Worm (Caenorhabditis elegans): ENCODE results near the gene gst-40.

Gene gst-40

DNA sequence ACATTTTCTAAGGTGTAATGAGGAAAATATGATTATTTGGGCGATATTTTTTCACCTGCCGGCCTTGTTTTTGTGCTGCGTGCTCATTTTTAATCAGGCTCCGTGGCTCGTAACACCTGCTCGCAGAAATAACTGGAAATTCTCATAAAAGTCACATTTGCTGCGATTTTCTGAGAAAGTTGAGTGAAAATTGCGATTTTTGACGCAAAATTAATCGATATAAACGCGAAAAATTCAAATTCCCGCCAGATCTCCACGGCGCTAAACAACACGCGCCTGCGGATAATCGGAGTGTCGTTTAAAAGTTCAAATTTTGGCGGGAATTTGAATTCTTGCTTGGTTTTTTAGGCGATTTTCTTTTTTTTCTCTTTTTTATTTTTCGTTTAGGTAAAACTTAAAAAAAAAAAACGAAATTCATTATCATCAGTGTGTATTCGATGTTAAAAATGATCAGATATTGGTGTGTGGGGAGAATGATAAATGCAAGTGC lies 46.8 kb downstream of the gst-40 start, which contains the start of gene Y55F3BL.6 (continued):
- TF ChIP-seq pbrm-1 (GFP tag; IDR thresholded peaks at IDR 0.05): no peak
- no peak for TF ChIP-seq unc-62 (GFP tag; optimal IDR thresholded peaks at IDR 0.05)
- TF ChIP-seq nhr-120 (GFP tag; IDR thresholded peaks at IDR 0.05): no peak
- TF ChIP-seq ama-1 (optimal IDR thresholded peaks at IDR 0.05): no peak
- TF ChIP-seq ama-1 (GFP tag; optimal IDR thresholded peaks at IDR 0.05): no peak
- no peak for TF ChIP-seq let-607 (tag; optimal IDR thresholded peaks at IDR 0.05)
- TF ChIP-seq ceh-58 (GFP tag; IDR thresholded peaks at IDR 0.05): no peak
- no peak for TF ChIP-seq sea-2 (GFP tag; IDR thresholded peaks at IDR 0.05)
- no peak for TF ChIP-seq aptf-2 (GFP tag; conservative IDR thresholded peaks at IDR 0.05)
- TF ChIP-seq hmg-20 (GFP tag; IDR thresholded peaks at IDR 0.05): no peak
- TF ChIP-seq mes-4 (tag; optimal IDR thresholded peaks at IDR 0.05): no peak
- TF ChIP-seq hsf-1 (GFP tag; IDR thresholded peaks at IDR 0.05): 0 out of 2 replicates have a peak, but pooled peaks have one; percentile 52
- no peak for TF ChIP-seq C06A6.2 (GFP tag; conservative IDR thresholded peaks at IDR 0.05)
- no peak for TF ChIP-seq ekl-4 (GFP tag; IDR thresholded peaks at IDR 0.05)
- no peak for TF ChIP-seq lsy-27 (tag; optimal IDR thresholded peaks at IDR 0.05; ENCODE audit: borderline replicate concordance, insufficient read depth)
- no peak for TF ChIP-seq F49E8.2 (tag; optimal IDR thresholded peaks at IDR 0.05; ENCODE audit: insufficient read depth)
- TF ChIP-seq B0336.3 (GFP tag; IDR thresholded peaks at IDR 0.05): no peak
- TF ChIP-seq mxl-1 (tag; optimal IDR thresholded peaks at IDR 0.05): no peak
- TF ChIP-seq madf-8 (GFP tag; conservative IDR thresholded peaks at IDR 0.05): no peak
- no peak for TF ChIP-seq nfya-1 (tag; optimal IDR thresholded peaks at IDR 0.05; ENCODE audit: borderline replicate concordance, insufficient read depth)
- TF ChIP-seq hmg-1.2 (GFP tag; IDR thresholded peaks at IDR 0.05): no peak
- no peak for TF ChIP-seq die-1 (tag; optimal IDR thresholded peaks at IDR 0.05)
- no peak for TF ChIP-seq nhr-27 (tag; optimal IDR thresholded peaks at IDR 0.05)
- TF ChIP-seq T26A5.8 (tag; optimal IDR thresholded peaks at IDR 0.05): no peak
- TF ChIP-seq F33H1.4 (GFP tag; IDR thresholded peaks at IDR 0.05): peak; percentile 23; the same call in 1 of the 2 replicates
- no peak for TF ChIP-seq ceh-79 (tag; optimal IDR thresholded peaks at IDR 0.05)
- no peak for TF ChIP-seq K11D2.4 (GFP tag; IDR thresholded peaks at IDR 0.05)
- TF ChIP-seq attf-5 (GFP tag; optimal IDR thresholded peaks at IDR 0.05): no peak
- no peak for TF ChIP-seq cebp-1 (GFP tag; IDR thresholded peaks at IDR 0.05)
- peak; percentile 18 for TF ChIP-seq cebp-1 (tag; optimal IDR thresholded peaks at IDR 0.05)
- no peak for TF ChIP-seq F55B11.4 (tag; optimal IDR thresholded peaks at IDR 0.05; ENCODE audit: borderline replicate concordance, insufficient read depth)
- TF ChIP-seq snpc-1.1 (tag; optimal IDR thresholded peaks at IDR 0.05; ENCODE audit: insufficient read depth): no peak
- peak; percentile 89 for TF ChIP-seq lin-54 (GFP tag; optimal IDR thresholded peaks at IDR 0.05)
